Fruit fly (Drosophila melanogaster): Measurements from ENCODE around the gene CG3744.
A peak's percentile ranks its signal among the peaks of the same experiment; 100 is the strongest.

The CG3744 gene

dm6 chr3R:24875939-24876842 lies at the start of gene CG3744:
TSS of gene CG3744 (minus strand) at chr3R:24876654.
- TF ChIP-seq CG17568 (GFP tag; optimal IDR thresholded peaks at IDR 0.05), result no peak
- TF ChIP-seq Elba2 (GFP tag; optimal IDR thresholded peaks at IDR 0.05), result peak; percentile 6
- TF ChIP-seq z (GFP tag; IDR thresholded peaks at IDR 0.05), result peak; percentile 38; the same call in 1 of the 3 replicates
- TF ChIP-seq CG12391 (tag; optimal IDR thresholded peaks at IDR 0.05), result peak; percentile 96
- no peak for TF ChIP-seq CG12236 (GFP tag; optimal IDR thresholded peaks at IDR 0.05)
- TF ChIP-seq Dip2 (GFP tag; IDR thresholded peaks at IDR 0.05), result 0 out of 2 replicates have a peak, but pooled peaks have one; percentile 9
- peak; percentile 90; the same call in 1 of the 2 replicates for TF ChIP-seq aop (GFP tag; IDR thresholded peaks at IDR 0.05)
- TF ChIP-seq CG4404 (GFP tag; IDR thresholded peaks at IDR 0.05), result peak; percentile 89
- peak; percentile 86 for TF ChIP-seq ssp (GFP tag; IDR thresholded peaks at IDR 0.05)
- TF ChIP-seq scrt (GFP tag; optimal IDR thresholded peaks at IDR 0.05), result no peak
- TF ChIP-seq CG8089 (GFP tag; optimal IDR thresholded peaks at IDR 0.05), result peak; percentile 64
- TF ChIP-seq wor (GFP tag; IDR thresholded peaks at IDR 0.05), result peak; percentile 82
- TF ChIP-seq pita (GFP tag; optimal IDR thresholded peaks at IDR 0.05), result no peak
- peak in 1 of 2 experiments; percentile 71 for TF ChIP-seq Dfd (GFP tag; optimal IDR thresholded peaks at IDR 0.05)
- TF ChIP-seq HmgD (GFP tag; optimal IDR thresholded peaks at IDR 0.05), result peak; percentile 18
- TF ChIP-seq CG7839 (tag; optimal IDR thresholded peaks at IDR 0.05), result peak; percentile 92
- no peak for TF ChIP-seq fru (optimal IDR thresholded peaks at IDR 0.05)
- TF ChIP-seq CG10654 (GFP tag; optimal IDR thresholded peaks at IDR 0.05), result peak; percentile 89
- TF ChIP-seq repo (GFP tag; optimal IDR thresholded peaks at IDR 0.05), result peak; percentile 54
- peak; percentile 92 for TF ChIP-seq HLH3B (GFP tag; IDR thresholded peaks at IDR 0.05)
- peak; percentile 33 for TF ChIP-seq slp2 (GFP tag; optimal IDR thresholded peaks at IDR 0.05)
- peak; percentile 76 for TF ChIP-seq salm (tag; optimal IDR thresholded peaks at IDR 0.05)
- TF ChIP-seq slou (GFP tag; optimal IDR thresholded peaks at IDR 0.05), result peak; percentile 85
- peak; percentile 41 for TF ChIP-seq sd (tag; optimal IDR thresholded peaks at IDR 0.05)
- peak; percentile 65 for TF ChIP-seq Deaf1 (tag; optimal IDR thresholded peaks at IDR 0.05)
- peak; percentile 14 for TF ChIP-seq CG10565 (GFP tag; optimal IDR thresholded peaks at IDR 0.05)
- TF ChIP-seq CG15514 (GFP tag; optimal IDR thresholded peaks at IDR 0.05), result peak; percentile 88
- TF ChIP-seq mam (GFP tag; optimal IDR thresholded peaks at IDR 0.05), result peak; percentile 90
- peak; percentile 92 for TF ChIP-seq Lhr (GFP tag; optimal IDR thresholded peaks at IDR 0.05)
- TF ChIP-seq sr (GFP tag; IDR thresholded peaks at IDR 0.05), result peak; percentile 68
- TF ChIP-seq otp (GFP tag; IDR thresholded peaks at IDR 0.05), result peak; percentile 93
- peak; percentile 83 for TF ChIP-seq twi (tag; optimal IDR thresholded peaks at IDR 0.05)
- TF ChIP-seq CG8290 (GFP tag; optimal IDR thresholded peaks at IDR 0.05), result peak; percentile 83
- TF ChIP-seq CG8290 (tag; optimal IDR thresholded peaks at IDR 0.05), result peak in 1 of 2 experiments; percentile 17
- TF ChIP-seq dm (GFP tag; optimal IDR thresholded peaks at IDR 0.05), result no peak
- TF ChIP-seq Ets97D (GFP tag; optimal IDR thresholded peaks at IDR 0.05), result peak; percentile 60
- peak; percentile 90 for TF ChIP-seq CG2678 (tag; optimal IDR thresholded peaks at IDR 0.05)
- peak; percentile 92 for TF ChIP-seq grau (tag; optimal IDR thresholded peaks at IDR 0.05)
- peak; percentile 93 for TF ChIP-seq CG6689 (GFP tag; IDR thresholded peaks at IDR 0.05)
- peak; percentile 42 for TF ChIP-seq CG1792 (GFP tag; optimal IDR thresholded peaks at IDR 0.05)
- no peak for TF ChIP-seq hkb (optimal IDR thresholded peaks at IDR 0.05)
- TF ChIP-seq hkb (GFP tag; IDR thresholded peaks at IDR 0.05), result peak; percentile 89
- peak; percentile 78 for TF ChIP-seq ewg (GFP tag; optimal IDR thresholded peaks at IDR 0.05)
- peak; percentile 87 for TF ChIP-seq Taf1 (GFP tag; IDR thresholded peaks at IDR 0.05)
- TF ChIP-seq Fer2 (tag; optimal IDR thresholded peaks at IDR 0.05), result peak; percentile 91
- TF ChIP-seq CG17802 (tag; optimal IDR thresholded peaks at IDR 0.05), result peak; percentile 45
- TF ChIP-seq NfI (GFP tag; optimal IDR thresholded peaks at IDR 0.05), result peak; percentile 95
- peak; percentile 67 for TF ChIP-seq CG8281 (tag; optimal IDR thresholded peaks at IDR 0.05)
- peak; percentile 86 for TF ChIP-seq CG15479 (GFP tag; optimal IDR thresholded peaks at IDR 0.05)
- TF ChIP-seq HHEX (GFP tag; optimal IDR thresholded peaks at IDR 0.05), result peak; percentile 88

Measured in whole organism, embryonic.